Worm (Caenorhabditis elegans): ENCODE data around the gene B0281.1.

DNA sequence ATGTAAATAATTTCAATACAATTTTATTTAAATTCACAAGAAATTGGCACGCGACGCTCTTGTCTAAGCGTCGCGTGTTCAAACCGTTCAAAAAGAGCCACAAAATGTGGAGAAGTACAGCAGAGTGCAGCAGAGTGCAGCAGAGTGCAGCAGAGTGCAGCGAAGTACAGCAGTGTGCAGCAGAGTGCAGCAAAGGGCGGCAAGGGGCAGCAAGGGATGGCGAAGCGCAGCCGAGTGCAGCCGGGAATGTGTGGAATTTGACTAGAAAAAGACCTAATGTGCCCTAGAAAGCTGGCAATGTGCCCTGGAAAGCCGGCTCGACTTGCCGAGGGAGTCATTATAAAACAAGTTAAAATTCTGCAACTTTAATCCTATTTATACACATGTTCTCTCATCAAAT, 33.6 kb upstream of the B0281.1 start, which contains the start of gene K09F6.6:
- TF ChIP-seq T07F8.4 (tag; optimal IDR thresholded peaks at IDR 0.05) (no peak), B0035.1 (tag; optimal IDR thresholded peaks at IDR 0.05) (no peak), ztf-18 (tag; optimal IDR thresholded peaks at IDR 0.05) (no peak), cebp-1 (GFP tag; IDR thresholded peaks at IDR 0.05) (no peak), cebp-1 (tag; optimal IDR thresholded peaks at IDR 0.05) (no peak)

Data from whole organism, young adult.